Worm (Caenorhabditis elegans): ENCODE results near the gene nhr-192.

DNA sequence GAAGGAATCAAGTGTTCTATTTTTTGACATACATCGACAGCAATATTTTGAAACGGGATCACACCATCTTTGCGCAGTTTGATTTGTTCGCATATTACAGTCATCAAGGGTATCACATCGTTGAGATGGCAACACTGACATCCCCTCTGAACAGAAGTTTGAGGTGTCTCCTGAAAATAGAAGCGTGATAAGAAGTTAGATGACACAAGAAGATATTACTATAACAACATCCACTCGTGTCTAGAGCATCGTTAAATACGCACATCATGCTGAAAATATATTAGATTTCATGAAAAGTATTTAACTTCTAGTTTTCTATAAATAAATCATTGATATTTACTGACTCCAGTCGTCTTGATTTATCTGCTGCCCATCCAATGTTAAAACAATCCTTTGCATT is 2.3 kb upstream of the nhr-192 start:
- TF ChIP-seq dve-1 (tag; optimal IDR thresholded peaks at IDR 0.05) (no peak), ceh-22 (tag; optimal IDR thresholded peaks at IDR 0.05) (no peak), ceh-19 (GFP tag; optimal IDR thresholded peaks at IDR 0.05) (no peak)

Measured in whole organism, late embryonic.